Fruit fly (Drosophila melanogaster) whole organism, pupa: ENCODE results near the gene Ada1-2.
A peak's percentile ranks its signal among the peaks of the same experiment; 100 is the strongest.

Source experiments
- CG10348 ChIP-seq: fragments of 200-800 bp; sonication (Bioruptor generic); IDR thresholded peaks from 2 replicates; pipeline ENCODE4 v1.3.6; 2022; ENCODE audit warnings: missing biosample characterization, missing genetic modification characterization
- CG12605 ChIP-seq: fragments of 200-800 bp; sonication (Bioruptor generic); IDR thresholded peaks from 2 replicates; pipeline ENCODE4 v1.3.6; 2022; ENCODE audit warnings: missing biosample characterization, missing genetic modification characterization
- CG13204 ChIP-seq: fragments of 200-800 bp; sonication (Bioruptor generic); optimal IDR thresholded peaks from 2 replicates; lab custom pipeline; 2018; ENCODE audit warnings: missing biosample characterization, mild to moderate bottlenecking, missing genetic modification characterization, moderate library complexity
- CG14655 ChIP-seq: fragments of 200-800 bp; sonication (Bioruptor generic); optimal IDR thresholded peaks from 3 replicates; lab custom pipeline; 2017; ENCODE audit warnings: mild to moderate bottlenecking, missing biosample characterization, missing genetic modification reagents, missing genetic modification characterization
- CG17806 ChIP-seq: fragments of 200-800 bp; sonication (Bioruptor generic); optimal IDR thresholded peaks from 2 replicates; lab custom pipeline; 2018; ENCODE audit warnings: missing biosample characterization, mild to moderate bottlenecking, missing genetic modification characterization, moderate library complexity
- CG32121 ChIP-seq: fragments of 200-800 bp; sonication (Bioruptor generic); IDR thresholded peaks from 2 replicates; pipeline ENCODE4 v1.3.6; 2022; ENCODE audit warnings: missing biosample characterization, missing genetic modification characterization
- CG34367 ChIP-seq: fragments of 200-800 bp; sonication (Bioruptor generic); optimal IDR thresholded peaks from 2 replicates; lab custom pipeline; 2018; ENCODE audit warnings: missing biosample characterization, mild to moderate bottlenecking, missing genetic modification characterization
- CG4496 ChIP-seq: fragments of 200-800 bp; sonication (Bioruptor generic); IDR thresholded peaks from 3 replicates; pipeline ENCODE4 v1.3.6; 2022; ENCODE audit warnings: missing biosample characterization, missing genetic modification characterization
- CG8159 ChIP-seq: fragments of 200-800 bp; sonication (Bioruptor generic); optimal IDR thresholded peaks from 3 replicates; lab custom pipeline; 2018; ENCODE audit warnings: missing biosample characterization, mild to moderate bottlenecking, missing genetic modification characterization, moderate library complexity
- CG8301 ChIP-seq: fragments of 200-800 bp; sonication (Bioruptor generic); optimal IDR thresholded peaks from 2 replicates; lab custom pipeline; 2018; ENCODE audit warnings: missing biosample characterization, mild to moderate bottlenecking, missing genetic modification characterization
- CG9948 ChIP-seq: fragments of 200-800 bp; sonication (Bioruptor generic); optimal IDR thresholded peaks from 2 replicates; lab custom pipeline; 2018; ENCODE audit warnings: missing biosample characterization, mild to moderate bottlenecking, missing genetic modification characterization, moderate library complexity
- D1 ChIP-seq: fragments of 200-800 bp; sonication (Bioruptor generic); optimal IDR thresholded peaks from 2 replicates; lab custom pipeline; 2018; ENCODE audit warnings: missing biosample characterization, mild to moderate bottlenecking, missing genetic modification characterization, moderate library complexity
- EcR ChIP-seq: fragments of 200-800 bp; sonication (Bioruptor generic); optimal IDR thresholded peaks from 3 replicates; lab custom pipeline; 2019; ENCODE audit warnings: missing biosample characterization, missing genetic modification characterization, mild to moderate bottlenecking, moderate library complexity, missing genetic modification reagents
- Ets98B ChIP-seq: fragments of 200-800 bp; sonication (Bioruptor generic); IDR thresholded peaks from 2 replicates; pipeline ENCODE4 v1.3.6; 2022; ENCODE audit warnings: missing biosample characterization, missing genetic modification characterization
- Pif1A ChIP-seq: fragments of 200-800 bp; sonication (Bioruptor generic); optimal IDR thresholded peaks from 3 replicates; lab custom pipeline; 2016; ENCODE audit warnings: missing biosample characterization, missing genetic modification characterization
- Pif1B ChIP-seq: fragments of 200-800 bp; sonication (Bioruptor generic); optimal IDR thresholded peaks from 3 replicates; lab custom pipeline; 2016; ENCODE audit warnings: missing biosample characterization, missing genetic modification characterization
- Snoo ChIP-seq: fragments of 200-800 bp; sonication (Bioruptor generic); optimal IDR thresholded peaks from 3 replicates; lab custom pipeline; 2017; ENCODE audit warnings: missing biosample characterization, mild to moderate bottlenecking, missing genetic modification characterization, inconsistent platforms
- fd96Ca ChIP-seq: fragments of 200-800 bp; sonication (Bioruptor generic); IDR thresholded peaks from 3 replicates; pipeline ENCODE4 v1.3.6; 2022; ENCODE audit warnings: missing biosample characterization, missing genetic modification characterization
- gl ChIP-seq: fragments of 200-800 bp; sonication (Bioruptor generic); optimal IDR thresholded peaks from 2 replicates; lab custom pipeline; 2018; ENCODE audit warnings: missing biosample characterization, mild to moderate bottlenecking, missing genetic modification characterization
- rn ChIP-seq: fragments of 200-800 bp; sonication (Bioruptor generic); IDR thresholded peaks from 2 replicates; pipeline ENCODE4 v1.3.6; 2022; ENCODE audit warnings: missing biosample characterization, missing genetic modification characterization

Gene Ada1-2

DNA sequence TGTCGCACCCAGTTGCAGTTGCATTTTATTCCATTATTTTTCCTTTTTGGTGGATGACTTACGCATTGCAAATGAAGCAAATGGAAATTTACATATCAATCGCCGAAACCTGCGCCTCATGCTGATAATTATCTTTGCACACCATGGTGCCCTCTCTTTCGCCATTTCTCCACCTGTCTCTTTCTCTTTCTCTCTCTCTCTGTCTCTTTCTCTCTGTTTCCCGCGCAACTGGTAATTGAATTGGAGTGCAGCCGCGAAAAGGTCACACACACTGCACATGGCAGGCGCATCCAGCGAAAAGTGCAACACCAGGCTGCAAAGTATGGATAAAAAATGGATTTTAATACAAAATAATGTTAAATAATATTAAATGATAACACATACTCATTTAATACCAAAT lies 15.0 kb upstream of the Ada1-2 start:
- TF ChIP-seq CG13204 (no peak), CG8159 (tag; lab: Kevin White, UChicago) (no peak), gl (tag; lab: Kevin White, UChicago) (no peak), CG34367 (tag; lab: Kevin White, UChicago) (no peak), CG4496 (GFP tag; lab: Robert Waterston, UW) (0 out of 3 replicates have a peak, but pooled peaks have one; percentile 20)

DNA sequence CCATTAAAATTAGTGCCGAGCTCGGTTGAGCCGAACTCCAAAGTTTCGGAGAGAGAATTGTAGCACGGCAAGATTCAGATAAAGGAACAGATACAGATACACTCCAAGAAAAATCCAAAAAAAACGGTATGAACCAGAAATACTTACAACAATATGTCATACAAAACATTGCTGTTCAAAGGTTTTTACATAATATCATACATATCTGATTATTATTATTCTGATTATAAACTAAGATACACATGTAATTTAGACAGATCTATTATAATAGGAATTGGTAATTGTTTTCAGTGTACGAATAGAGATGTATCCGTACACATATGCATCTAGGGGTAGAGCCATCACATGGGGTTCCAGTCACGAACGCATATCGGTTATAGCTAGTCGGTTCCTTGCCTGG lies 12.6 kb upstream of the Ada1-2 start:
- TF ChIP-seq CG8159 (tag; lab: Kevin White, UChicago) (peak; percentile 7), CG12605 (GFP tag; lab: Robert Waterston, UW) (no peak), fd96Ca (GFP tag; lab: Robert Waterston, UW) (no peak), CG8301 (no peak), Pif1B (GFP tag; lab: Kevin White, UChicago) (no peak), CG9948 (tag; lab: Kevin White, UChicago) (peak; percentile 9)

DNA sequence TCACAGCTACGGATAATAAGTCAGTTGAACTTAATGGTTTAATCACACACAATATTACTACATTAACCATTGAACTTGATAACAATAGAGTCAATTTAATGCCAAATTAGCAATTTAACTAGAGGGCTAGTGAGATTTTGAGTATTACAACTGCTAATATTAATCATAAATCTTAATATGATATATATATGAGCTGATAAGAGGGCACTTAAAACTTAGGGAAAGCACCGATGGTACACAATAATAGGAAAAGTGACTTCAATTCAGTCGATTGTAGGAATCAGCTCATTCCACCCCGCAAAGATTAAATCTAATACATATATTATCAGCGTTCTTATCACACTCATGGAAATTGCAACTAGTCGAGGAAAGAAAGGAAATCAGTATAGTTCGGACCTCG lies 11.5 kb upstream of the Ada1-2 start, which contains the start of gene CG16965:
Gene CG16965 (plus strand): TSS at position 382 of the 400 bp plus-strand sequence.
- TF ChIP-seq EcR (GFP tag; lab: Kevin White, UChicago), result no peak
- no peak for TF ChIP-seq Pif1A
- TF ChIP-seq CG14655 (GFP tag; lab: Kevin White, UChicago), result no peak
- TF ChIP-seq CG8159 (tag; lab: Kevin White, UChicago), result no peak
- no peak for TF ChIP-seq CG13204
- TF ChIP-seq rn (GFP tag; lab: Robert Waterston, UW), result no peak
- TF ChIP-seq D1 (tag; lab: Kevin White, UChicago), result no peak
- TF ChIP-seq CG34367 (tag; lab: Kevin White, UChicago), result no peak
- TF ChIP-seq CG12605 (GFP tag; lab: Robert Waterston, UW), result no peak
- no peak for TF ChIP-seq gl (tag; lab: Kevin White, UChicago)
- no peak for TF ChIP-seq CG10348 (GFP tag; lab: Robert Waterston, UW)
- TF ChIP-seq CG32121 (GFP tag; lab: Robert Waterston, UW), result no peak
- no peak for TF ChIP-seq Snoo (tag; lab: Kevin White, UChicago)
- no peak for TF ChIP-seq CG17806 (tag; lab: Kevin White, UChicago)
- TF ChIP-seq CG4496 (GFP tag; lab: Robert Waterston, UW), result no peak
- no peak for TF ChIP-seq fd96Ca (GFP tag; lab: Robert Waterston, UW)

DNA sequence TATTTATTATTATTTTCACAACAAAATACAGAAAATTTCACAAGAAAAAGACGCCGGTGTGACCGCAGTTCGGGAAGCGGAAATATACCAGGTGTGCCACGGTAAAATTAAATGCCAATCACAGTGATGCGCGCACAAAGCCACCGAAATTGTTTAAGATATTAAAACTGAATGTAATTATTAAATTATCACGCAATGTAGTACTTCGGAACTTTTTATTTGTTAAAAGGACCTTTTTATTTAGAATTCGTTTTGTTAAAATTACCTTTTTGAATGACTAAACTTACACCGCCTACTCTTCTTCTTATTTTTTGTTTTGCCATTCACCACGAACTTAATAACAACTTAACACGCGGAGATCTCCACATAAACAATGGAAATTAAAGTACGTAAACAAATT lies 4.8 kb upstream of the Ada1-2 start, which contains the start of the genes CG6686 and CG34163:
Gene CG6686 (minus strand): TSS at position 95 of the 400 bp plus-strand sequence.
Gene CG34163 (plus strand): TSS at position 326 of the 400 bp plus-strand sequence.
- no peak for TF ChIP-seq CG13204
- TF ChIP-seq Ets98B, result peak; percentile 14; the same call in 1 of the 2 replicates

DNA sequence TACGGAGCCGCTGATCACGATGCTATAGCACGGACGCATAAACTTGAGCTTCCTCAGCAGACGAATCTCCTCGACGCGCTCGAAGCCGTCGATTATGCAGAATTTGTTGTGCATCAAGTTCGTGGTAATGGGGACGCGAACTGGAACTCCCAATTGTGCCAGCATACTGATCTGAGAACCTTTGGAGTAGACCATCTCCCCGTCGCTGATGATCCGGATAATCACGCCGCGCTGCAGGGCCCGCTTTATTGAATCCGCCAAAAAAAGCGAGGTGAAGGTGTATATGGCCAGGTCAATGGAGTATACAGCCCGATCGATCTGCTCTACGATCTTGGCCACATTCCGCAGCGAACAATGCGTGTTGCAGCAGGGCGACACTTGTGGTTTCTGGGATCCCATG lies 3.5 kb upstream of the Ada1-2 start:
- TF ChIP-seq Ets98B (no peak), CG4496 (GFP tag; lab: Robert Waterston, UW) (0 out of 3 replicates have a peak, but pooled peaks have one; percentile 12), Pif1B (GFP tag; lab: Kevin White, UChicago) (no peak)

DNA sequence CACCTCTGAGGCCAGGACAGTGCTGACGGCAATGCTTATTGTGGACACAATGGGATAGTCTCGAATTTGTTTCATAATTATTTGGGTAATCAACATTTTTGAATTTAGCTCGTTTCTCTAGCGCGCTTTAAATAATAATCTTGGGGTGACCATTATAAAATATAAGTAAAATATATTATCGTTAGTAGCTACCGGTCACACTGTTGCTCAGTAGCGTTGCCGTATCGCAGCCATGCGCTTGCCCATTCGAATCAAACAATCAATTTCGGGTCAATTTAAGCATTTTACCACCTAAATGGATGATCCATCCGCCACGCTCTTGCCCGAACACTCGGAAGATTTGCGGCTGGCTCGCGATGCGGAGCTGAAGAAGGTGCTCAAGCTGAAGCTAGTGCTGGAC lies 3.0 kb upstream of the Ada1-2 start, which contains the start of the genes zuc and dgt2:
Gene zuc (minus strand): TSS at position 154 of the 400 bp plus-strand sequence.
Gene dgt2 (plus strand): TSS at position 208 of the 400 bp plus-strand sequence.
- TF ChIP-seq rn (GFP tag; lab: Robert Waterston, UW) (no peak), CG4496 (GFP tag; lab: Robert Waterston, UW) (no peak), Snoo (tag; lab: Kevin White, UChicago) (no peak), Ets98B (no peak), CG34367 (tag; lab: Kevin White, UChicago) (no peak), fd96Ca (GFP tag; lab: Robert Waterston, UW) (no peak), CG14655 (GFP tag; lab: Kevin White, UChicago) (no peak), CG17806 (tag; lab: Kevin White, UChicago) (no peak), CG9948 (tag; lab: Kevin White, UChicago) (no peak), CG8159 (tag; lab: Kevin White, UChicago) (no peak)
- TF ChIP-seq, all 21 proteins: peak for 0

DNA sequence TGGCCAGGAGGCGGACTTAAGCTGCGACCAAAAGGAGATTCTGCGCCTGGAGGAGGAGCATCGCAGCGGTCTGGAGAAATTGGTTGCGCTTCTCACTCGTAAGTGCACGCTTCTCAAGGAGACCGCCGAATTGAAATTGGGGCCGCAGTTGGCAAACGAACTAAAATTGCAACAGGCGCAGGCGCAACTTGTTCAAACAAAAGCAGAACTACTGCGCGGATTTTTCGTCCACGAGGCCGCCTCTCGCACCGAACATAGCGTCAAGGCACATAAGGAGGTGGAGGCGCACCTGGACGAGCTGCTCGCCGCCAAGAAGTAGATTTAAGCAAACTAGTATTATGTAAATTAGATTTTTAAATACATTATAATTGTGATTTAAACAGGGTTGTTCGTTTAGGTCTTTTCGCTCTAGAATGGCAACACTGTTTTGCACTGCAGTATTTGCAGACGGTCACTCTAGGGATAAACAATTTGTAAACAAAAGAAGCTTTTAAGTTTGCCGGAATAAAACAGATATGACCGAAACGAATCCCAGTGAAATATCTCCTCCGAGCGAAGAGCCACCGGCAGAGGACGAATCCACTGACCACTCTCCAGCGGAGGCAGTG lies 2.1 kb upstream of the Ada1-2 start, which contains the start of gene escl:
Gene escl (plus strand): TSS at position 470 of the 608 bp plus-strand sequence.
- TF ChIP-seq CG17806 (tag; lab: Kevin White, UChicago) (no peak), CG14655 (GFP tag; lab: Kevin White, UChicago) (no peak), CG12605 (GFP tag; lab: Robert Waterston, UW) (no peak), EcR (GFP tag; lab: Kevin White, UChicago) (no peak), Snoo (tag; lab: Kevin White, UChicago) (no peak), CG32121 (GFP tag; lab: Robert Waterston, UW) (no peak), gl (tag; lab: Kevin White, UChicago) (no peak), CG34367 (tag; lab: Kevin White, UChicago) (no peak), rn (GFP tag; lab: Robert Waterston, UW) (no peak), CG9948 (tag; lab: Kevin White, UChicago) (no peak)
